Fruit fly (Drosophila melanogaster): ENCODE measurements around the gene Nepl19.

Nepl19 gene

dm6 chr3R:28844611-28845376 lies 35.1 kb downstream of the Nepl19 start, which contains the start of the genes Apc and spg (continued):
- no peak for TF ChIP-seq CG10565 (GFP tag; optimal IDR thresholded peaks at IDR 0.05)
- no peak for TF ChIP-seq Ada2b (GFP tag; IDR thresholded peaks at IDR 0.05)
- TF ChIP-seq CG7963 (GFP tag; IDR thresholded peaks at IDR 0.05; ENCODE audit: partially characterized antibody) = no peak
- TF ChIP-seq CG10147 (GFP tag; optimal IDR thresholded peaks at IDR 0.05) = peak; percentile 29
- TF ChIP-seq al (GFP tag; IDR thresholded peaks at IDR 0.05) = 0 out of 2 replicates have a peak, but pooled peaks have one; percentile 10
- TF ChIP-seq BEAF-32 (GFP tag; optimal IDR thresholded peaks at IDR 0.05) = peak; percentile 92
- TF ChIP-seq Dref (GFP tag; IDR thresholded peaks at IDR 0.05) = no peak; the same call in 1 of the 2 replicates
- TF ChIP-seq h (optimal IDR thresholded peaks at IDR 0.05) = no peak
- peak; percentile 61 for TF ChIP-seq Meics (GFP tag; optimal IDR thresholded peaks at IDR 0.05)
- TF ChIP-seq vvl (GFP tag; IDR thresholded peaks at IDR 0.05) = peak; percentile 40
- TF ChIP-seq Optix (GFP tag; IDR thresholded peaks at IDR 0.05) = peak; percentile 38; the same call in 1 of the 3 replicates
- no peak for TF ChIP-seq ap (GFP tag; IDR thresholded peaks at IDR 0.05)
- TF ChIP-seq CG8478 (optimal IDR thresholded peaks at IDR 0.05) = no peak
- peak; percentile 50 for TF ChIP-seq odd (GFP tag; optimal IDR thresholded peaks at IDR 0.05)
- no peak for TF ChIP-seq pan (optimal IDR thresholded peaks at IDR 0.05)
- peak in 1 of 2 experiments; percentile 53 for TF ChIP-seq pan (GFP tag; optimal IDR thresholded peaks at IDR 0.05 in 1 of 2, IDR thresholded peaks at IDR 0.05 in 1 of 2)
- TF ChIP-seq ro (GFP tag; IDR thresholded peaks at IDR 0.05) = no peak
- peak; percentile 84 for TF ChIP-seq Sry-δ (GFP tag; optimal IDR thresholded peaks at IDR 0.05)
- no peak for TF ChIP-seq H2.0 (GFP tag; IDR thresholded peaks at IDR 0.05)
- TF ChIP-seq tap (tag; optimal IDR thresholded peaks at IDR 0.05) = no peak
- peak; percentile 7 for TF ChIP-seq bcd (GFP tag; optimal IDR thresholded peaks at IDR 0.05)
- peak; percentile 57; the same call in 1 of the 2 replicates for TF ChIP-seq nerfin-2 (GFP tag; IDR thresholded peaks at IDR 0.05; ENCODE audit: partially characterized antibody)
- no peak for TF ChIP-seq CG1832 (GFP tag; optimal IDR thresholded peaks at IDR 0.05)
- no peak for TF ChIP-seq Oaz (GFP tag; IDR thresholded peaks at IDR 0.05)
- no peak for TF ChIP-seq Blimp-1 (GFP tag; optimal IDR thresholded peaks at IDR 0.05)
- TF ChIP-seq CG9817 (tag; optimal IDR thresholded peaks at IDR 0.05) = peak; percentile 2
- no peak for TF ChIP-seq yki (optimal IDR thresholded peaks at IDR 0.05)
- TF ChIP-seq CG8765 (GFP tag; IDR thresholded peaks at IDR 0.05) = no peak
- TF ChIP-seq Hand (GFP tag; optimal IDR thresholded peaks at IDR 0.05) = peak; percentile 40
- TF ChIP-seq sd (tag; optimal IDR thresholded peaks at IDR 0.05) = peak; percentile 93
- peak; percentile 25; the same call in 1 of the 2 replicates for TF ChIP-seq Rx (GFP tag; IDR thresholded peaks at IDR 0.05)
- TF ChIP-seq CG4404 (GFP tag; IDR thresholded peaks at IDR 0.05) = no peak
- TF ChIP-seq Ravus (GFP tag; IDR thresholded peaks at IDR 0.05) = no peak
- TF ChIP-seq CG6689 (GFP tag; IDR thresholded peaks at IDR 0.05) = 0 out of 2 replicates have a peak, but pooled peaks have one; percentile 10
- TF ChIP-seq dpn (GFP tag; optimal IDR thresholded peaks at IDR 0.05) = no peak
- TF ChIP-seq kah (GFP tag; optimal IDR thresholded peaks at IDR 0.05) = peak; percentile 35
- TF ChIP-seq amos (GFP tag; IDR thresholded peaks at IDR 0.05; ENCODE audit: partially characterized antibody) = peak; percentile 76
- TF ChIP-seq CG7357 (GFP tag; IDR thresholded peaks at IDR 0.05) = no peak
- peak; percentile 48; the same call in 1 of the 2 replicates for TF ChIP-seq Atf6 (GFP tag; IDR thresholded peaks at IDR 0.05)
- peak; percentile 64 for TF ChIP-seq bab2 (GFP tag; optimal IDR thresholded peaks at IDR 0.05)
- 0 out of 2 replicates have a peak, but pooled peaks have one; percentile 18 for TF ChIP-seq gsb (GFP tag; IDR thresholded peaks at IDR 0.05)
- no peak for TF ChIP-seq CG10462 (GFP tag; optimal IDR thresholded peaks at IDR 0.05)
- TF ChIP-seq toy (GFP tag; IDR thresholded peaks at IDR 0.05) = no peak
- no peak for TF ChIP-seq CG18011 (GFP tag; optimal IDR thresholded peaks at IDR 0.05)
- TF ChIP-seq usp (GFP tag; optimal IDR thresholded peaks at IDR 0.05) = no peak
- peak; percentile 87 for TF ChIP-seq CG12659 (GFP tag; optimal IDR thresholded peaks at IDR 0.05)
- TF ChIP-seq corto (GFP tag; optimal IDR thresholded peaks at IDR 0.05) = no peak
- TF ChIP-seq pnt (GFP tag; optimal IDR thresholded peaks at IDR 0.05) = no peak
- peak; percentile 39 for TF ChIP-seq ems (GFP tag; optimal IDR thresholded peaks at IDR 0.05)
- peak; percentile 76 for TF ChIP-seq cad (GFP tag; optimal IDR thresholded peaks at IDR 0.05)
- peak; percentile 44; the same call in 2 of the 3 replicates for TF ChIP-seq so (GFP tag; IDR thresholded peaks at IDR 0.05)

Data from whole organism, embryonic.